Fruit fly (Drosophila melanogaster) whole organism, embryonic: Measurements from ENCODE around the gene Inx5.
A peak's percentile ranks its signal among the peaks of the same experiment; 100 is the strongest.

ENCODE experiments used
- CG12299 ChIP-seq: fragments of 200-800 bp; sonication (Bioruptor generic); optimal IDR thresholded peaks from 2 replicates; lab custom pipeline; 2018; ENCODE audit warnings: missing biosample characterization, mild to moderate bottlenecking, missing genetic modification characterization
- Dfd ChIP-seq, 2 experiments: fragments of >200 bp; optimal IDR thresholded peaks; 2 replicates each; lab custom pipeline; 2017; ENCODE audit warnings: missing biosample characterization in 2 of 2, missing genetic modification characterization in 2 of 2
- Sry-β ChIP-seq: fragments of 200-800 bp; sonication (Bioruptor generic); optimal IDR thresholded peaks from 2 replicates; lab custom pipeline; 2018; ENCODE audit warnings: missing biosample characterization, mild to moderate bottlenecking, missing genetic modification characterization, moderate library complexity
- bowl ChIP-seq: fragments of 200-800 bp; sonication (Bioruptor generic); IDR thresholded peaks from 2 replicates; pipeline ENCODE4 v1.3.6; 2022; ENCODE audit warnings: missing biosample characterization, missing genetic modification characterization
- dysf ChIP-seq: fragments of 200-800 bp; sonication (Bioruptor generic); IDR thresholded peaks from 3 replicates; pipeline ENCODE4 v1.3.6; 2022; ENCODE audit warnings: missing biosample characterization, missing genetic modification characterization
- en ChIP-seq: fragments of 200-800 bp; sonication (Bioruptor generic); optimal IDR thresholded peaks from 2 replicates; lab custom pipeline; 2016; ENCODE audit warnings: missing biosample characterization, missing genetic modification characterization
- jing ChIP-seq: fragments of 200-800 bp; sonication (Bioruptor generic); optimal IDR thresholded peaks from 2 replicates; lab custom pipeline; 2018; ENCODE audit warnings: missing biosample characterization, mild to moderate bottlenecking, missing genetic modification characterization
- tio ChIP-seq: fragments of 200-800 bp; sonication (Bioruptor generic); optimal IDR thresholded peaks from 2 replicates; lab custom pipeline; 2017; ENCODE audit warnings: missing biosample characterization, missing genetic modification characterization, inconsistent platforms

DNA sequence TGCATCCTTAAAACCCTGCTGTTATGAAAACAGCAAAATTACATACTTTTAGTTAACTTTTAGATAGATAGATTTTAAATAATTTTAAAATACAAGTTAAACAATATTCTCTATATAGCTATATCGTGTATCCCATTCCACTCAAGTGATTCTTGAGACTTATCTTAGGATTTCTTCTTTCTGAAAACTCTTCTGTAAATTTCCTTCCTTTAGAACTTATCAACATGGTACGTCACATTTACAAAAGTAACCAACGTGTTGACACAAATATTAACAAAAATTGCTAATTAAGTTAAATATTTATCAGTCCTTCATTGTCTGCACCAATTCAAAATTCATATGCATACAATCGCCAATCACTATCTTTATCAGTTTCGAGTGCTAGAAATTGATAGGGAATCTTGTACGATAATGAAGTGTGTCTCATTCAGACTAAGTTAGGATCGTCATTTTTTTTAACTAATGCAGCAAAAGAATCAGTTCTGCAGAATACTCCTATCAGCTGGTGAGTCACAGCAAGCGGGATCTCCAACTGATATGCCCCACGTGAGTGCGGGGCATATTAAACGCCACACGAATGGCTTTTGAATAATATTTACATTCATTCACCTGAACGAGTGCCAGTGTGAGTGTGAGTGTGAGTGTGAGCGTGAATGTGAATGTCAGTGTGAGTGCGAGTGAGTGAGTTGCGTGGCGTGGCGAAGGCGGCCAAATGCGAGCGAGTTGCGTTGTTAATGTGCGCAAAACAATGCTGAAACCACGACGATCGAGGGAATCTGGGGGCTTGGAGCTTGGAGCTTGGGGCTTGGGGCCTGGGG, 2.9 kb downstream of the Inx5 start:
- peak; percentile 34; the same call in 1 of the 3 replicates for TF ChIP-seq dysf (GFP tag; lab: Robert Waterston, UW)
- TF ChIP-seq Dfd (GFP tag; optimal IDR thresholded peaks at IDR 0.05; lab: Kevin White, UChicago): no peak
- no peak for TF ChIP-seq en (GFP tag; lab: Kevin White, UChicago)
- no peak for TF ChIP-seq bowl (GFP tag; lab: Robert Waterston, UW)
- no peak for TF ChIP-seq jing (GFP tag; lab: Kevin White, UChicago)
- no peak for TF ChIP-seq tio
- no peak for TF ChIP-seq CG12299
- TF ChIP-seq Sry-β: no peak
